Fruit fly (Drosophila melanogaster) whole organism, wandering third instar larva: ENCODE results near the gene dos.

Source experiments
- Abd-B ChIP-seq: fragments of >200 bp; optimal IDR thresholded peaks from 2 replicates; lab custom pipeline; 2017; ENCODE audit warnings: missing biosample characterization, missing genetic modification characterization
- Dfd ChIP-seq: fragments of >200 bp; optimal IDR thresholded peaks from 2 replicates; lab custom pipeline; 2017; ENCODE audit warnings: missing biosample characterization, missing genetic modification characterization
- Rel ChIP-seq, 2 experiments: fragments of 200-800 bp; sonication (Bioruptor generic) in 1 of 2; optimal IDR thresholded peaks; 2 replicates in 1 of 2; 3 replicates in 1 of 2; lab custom pipeline; 2016 to 2019; ENCODE audit warnings: mild to moderate bottlenecking in 2 of 2, missing biosample characterization in 2 of 2, missing genetic modification characterization in 2 of 2, moderate library complexity in 1 of 2
- brk ChIP-seq: fragments of 200-800 bp; sonication (Bioruptor generic); optimal IDR thresholded peaks from 2 replicates; lab custom pipeline; 2016; ENCODE audit warnings: missing biosample characterization, mild to moderate bottlenecking, missing genetic modification characterization
- ey ChIP-seq: fragments of 200-800 bp; sonication (Bioruptor generic); optimal IDR thresholded peaks from 2 replicates; lab custom pipeline; 2016; ENCODE audit warnings: missing biosample characterization, missing genetic modification characterization
- fru ChIP-seq: fragments of 200-800 bp; sonication (Bioruptor generic); optimal IDR thresholded peaks from 3 replicates; lab custom pipeline; 2016; ENCODE audit warnings: missing biosample characterization, mild to moderate bottlenecking, missing genetic modification characterization
- h ChIP-seq: fragments of 200-800 bp; sonication (Bioruptor generic); optimal IDR thresholded peaks from 3 replicates; lab custom pipeline; 2016; ENCODE audit warnings: missing biosample characterization, mild to moderate bottlenecking, missing genetic modification characterization
- lola ChIP-seq: fragments of >200 bp; optimal IDR thresholded peaks from 2 replicates; lab custom pipeline; 2017; ENCODE audit warnings: missing biosample characterization, missing genetic modification characterization
- pan ChIP-seq: fragments of >200 bp; optimal IDR thresholded peaks from 2 replicates; lab custom pipeline; 2017
- usp ChIP-seq: fragments of >200 bp; optimal IDR thresholded peaks from 2 replicates; lab custom pipeline; 2017; ENCODE audit warnings: missing biosample characterization, missing genetic modification characterization

dm6 chr3L:2614222-2614621 lies 25.0 kb downstream of the dos start:
- TF ChIP-seq Dfd (GFP tag; lab: Kevin White, UChicago): no peak
- no peak for TF ChIP-seq pan (lab: Kevin White, UChicago)
- no peak for TF ChIP-seq brk
- TF ChIP-seq Abd-B (GFP tag; lab: Kevin White, UChicago): no peak
- TF ChIP-seq lola: no peak
- no peak for TF ChIP-seq ey (GFP tag; lab: Kevin White, UChicago)
- no peak for TF ChIP-seq usp (GFP tag; lab: Kevin White, UChicago)
- TF ChIP-seq h: no peak
- no peak for TF ChIP-seq Rel (GFP tag; optimal IDR thresholded peaks at IDR 0.05; lab: Kevin White, UChicago)
- no peak for TF ChIP-seq Rel (tag; optimal IDR thresholded peaks at IDR 0.05; lab: Kevin White, UChicago)
- no peak for TF ChIP-seq fru (GFP tag; lab: Kevin White, UChicago)
